Worm (Caenorhabditis elegans) whole organism, young adult: Measurements from ENCODE around the gene gcy-34.

Source experiments
- B0019.2 ChIP-seq: fragments of 200-800 bp; sonication (Bioruptor generic); conservative IDR thresholded peaks from 2 replicates; pipeline ENCODE4 v1.3.6; 2022; ENCODE audit warnings: missing genetic modification reagents, missing genetic modification characterization, missing compliant biosample characterization
- F57C9.4 ChIP-seq: sonication (generic microtip); optimal IDR thresholded peaks from 2 replicates; lab custom pipeline; 2017; ENCODE audit warnings: mild to moderate bottlenecking, missing genetic modification characterization, missing compliant biosample characterization
- Y53G8AR.9 ChIP-seq: fragments of 200-800 bp; sonication (Bioruptor generic); conservative IDR thresholded peaks from 2 replicates; pipeline ENCODE4 v1.3.6; 2022; ENCODE audit warnings: missing genetic modification reagents, missing genetic modification characterization, missing compliant biosample characterization
- ama-1 ChIP-seq, 3 experiments: fragments of 150-350 bp in 1 of 3; sonication (generic microtip) in 2 of 3; optimal IDR thresholded peaks; 2 replicates each; lab custom pipeline; 2014 to 2018; ENCODE audit warnings: missing biosample characterization in 2 of 3, missing genetic modification characterization in 2 of 3, missing genetic modification reagents in 2 of 3
- atf-7 ChIP-seq: sonication (generic microtip); optimal IDR thresholded peaks from 2 replicates; lab custom pipeline; 2017; ENCODE audit warnings: mild to moderate bottlenecking, missing genetic modification characterization, missing compliant biosample characterization
- cebp-1 ChIP-seq, 2 experiments: fragments of 200-800 bp in 1 of 2; sonication (Bioruptor generic) in 1 of 2; sonication (generic microtip) in 1 of 2; IDR thresholded peaks in 1 of 2; optimal IDR thresholded peaks in 1 of 2; 2 replicates each; pipeline versions ENCODE4 v1.3.6 to Lab custom; 2017 to 2022; ENCODE audit warnings: missing compliant biosample characterization in 2 of 2, missing genetic modification characterization in 2 of 2, mild to moderate bottlenecking in 1 of 2, missing genetic modification reagents in 1 of 2, moderate library complexity in 1 of 2
- egl-18 ChIP-seq: fragments of 200-800 bp; sonication (Bioruptor generic); IDR thresholded peaks from 2 replicates; pipeline ENCODE4 v1.3.6; 2022; ENCODE audit warnings: missing genetic modification reagents, missing genetic modification characterization, missing compliant biosample characterization
- hlh-26 ChIP-seq: fragments of 200-800 bp; sonication (Bioruptor generic); conservative IDR thresholded peaks from 2 replicates; pipeline ENCODE4 v1.3.6; 2022; ENCODE audit warnings: missing genetic modification reagents, missing genetic modification characterization, missing compliant biosample characterization
- lin-54 ChIP-seq: fragments of 200-800 bp; sonication (Bioruptor generic); optimal IDR thresholded peaks from 2 replicates; lab custom pipeline; 2018; ENCODE audit warnings: mild to moderate bottlenecking, missing genetic modification characterization, missing compliant biosample characterization
- madf-8 ChIP-seq: fragments of 200-800 bp; sonication (Bioruptor generic); conservative IDR thresholded peaks from 2 replicates; pipeline ENCODE4 v1.3.6; 2022; ENCODE audit warnings: missing genetic modification reagents, missing genetic modification characterization, missing compliant biosample characterization
- nhr-80 ChIP-seq: sonication (generic microtip); optimal IDR thresholded peaks from 2 replicates; lab custom pipeline; 2016; ENCODE audit warnings: missing genetic modification characterization, missing compliant biosample characterization
- repo-1 ChIP-seq: sonication (generic microtip); optimal IDR thresholded peaks from 2 replicates; lab custom pipeline; 2017; ENCODE audit warnings: mild to moderate bottlenecking, missing genetic modification characterization, missing compliant biosample characterization
- unc-62 ChIP-seq: fragments of 150-350 bp; optimal IDR thresholded peaks from 2 replicates; lab custom pipeline; 2014; ENCODE audit warnings: missing biosample characterization, missing genetic modification reagents, missing genetic modification characterization

DNA sequence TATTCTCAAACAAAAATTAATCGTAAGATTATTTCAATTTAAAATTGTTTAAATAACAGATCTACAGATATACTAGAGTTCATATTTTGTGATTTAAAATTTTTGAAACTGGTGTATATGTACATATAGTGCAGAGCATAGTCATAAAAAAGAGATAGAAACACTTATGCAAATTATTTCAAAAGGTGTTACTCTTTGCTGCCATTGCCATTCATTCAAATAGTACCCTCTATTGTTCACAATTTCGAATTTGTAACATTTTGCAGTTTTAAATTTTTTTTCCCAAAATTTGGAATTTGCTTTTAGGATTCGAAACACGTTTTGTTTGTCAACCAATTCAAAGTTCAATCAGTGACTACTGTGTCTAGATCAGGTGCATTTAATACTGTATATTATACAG is 25.4 kb downstream of the gcy-34 start, which contains the start of gene F32H5.4:
- TF ChIP-seq ama-1 (optimal IDR thresholded peaks at IDR 0.05; lab: Kevin White, UChicago) (no peak), ama-1 (GFP tag; optimal IDR thresholded peaks at IDR 0.05; lab: Kevin White, UChicago) (no peak), unc-62 (no peak), F57C9.4 (tag; lab: Kevin White, UChicago) (no peak), madf-8 (GFP tag; lab: Robert Waterston, UW) (no peak), cebp-1 (GFP tag; IDR thresholded peaks at IDR 0.05; lab: Robert Waterston, UW) (no peak), cebp-1 (tag; optimal IDR thresholded peaks at IDR 0.05; lab: Kevin White, UChicago) (no peak), atf-7 (tag; lab: Kevin White, UChicago) (no peak), egl-18 (GFP tag; lab: Robert Waterston, UW) (no peak), Y53G8AR.9 (GFP tag; lab: Robert Waterston, UW) (no peak), hlh-26 (GFP tag; lab: Robert Waterston, UW) (no peak), B0019.2 (GFP tag; lab: Robert Waterston, UW) (no peak), repo-1 (tag; lab: Kevin White, UChicago) (no peak), lin-54 (GFP tag; lab: Kevin White, UChicago) (no peak), nhr-80 (no peak)
